Fruit fly (Drosophila melanogaster): ENCODE data around the gene CG9072.

Gene CG9072

dm6 chrX:15085777-15086510 is 9.9 kb downstream of the CG9072 start, which contains the start of the genes CG15027 and Dbct (continued):
- TF ChIP-seq Elba2 (GFP tag; optimal IDR thresholded peaks at IDR 0.05), result no peak
- TF ChIP-seq CG30020 (tag; optimal IDR thresholded peaks at IDR 0.05), result peak; percentile 37
- peak; percentile 46 for TF ChIP-seq ttk (GFP tag; IDR thresholded peaks at IDR 0.05)
- TF ChIP-seq CG10654 (GFP tag; optimal IDR thresholded peaks at IDR 0.05), result peak; percentile 64
- TF ChIP-seq CG2199 (GFP tag; IDR thresholded peaks at IDR 0.05), result 0 out of 3 replicates have a peak, but pooled peaks have one; percentile 37
- peak; percentile 24 for TF ChIP-seq tio (GFP tag; optimal IDR thresholded peaks at IDR 0.05)
- TF ChIP-seq CG3847 (GFP tag; IDR thresholded peaks at IDR 0.05), result peak; percentile 71
- TF ChIP-seq CG14667 (GFP tag; IDR thresholded peaks at IDR 0.05), result 0 out of 2 replicates have a peak, but pooled peaks have one; percentile 27
- peak; percentile 61 for TF ChIP-seq Ssrp (tag; optimal IDR thresholded peaks at IDR 0.05)
- peak; percentile 83 for TF ChIP-seq CG13424 (tag; optimal IDR thresholded peaks at IDR 0.05)
- peak; percentile 69 for TF ChIP-seq Med (GFP tag)
- peak; percentile 66; the same call in 1 of the 3 replicates for TF ChIP-seq CG11456 (GFP tag; IDR thresholded peaks at IDR 0.05)
- no peak for TF ChIP-seq CG14965 (GFP tag; optimal IDR thresholded peaks at IDR 0.05; ENCODE audit: borderline replicate concordance)
- peak; percentile 46 for TF ChIP-seq stc (GFP tag; IDR thresholded peaks at IDR 0.05)
- no peak for TF ChIP-seq CG12219 (GFP tag; optimal IDR thresholded peaks at IDR 0.05)
- peak; percentile 65 for TF ChIP-seq Sox102F (GFP tag; optimal IDR thresholded peaks at IDR 0.05)
- peak; percentile 53 for TF ChIP-seq Dref (GFP tag; IDR thresholded peaks at IDR 0.05)
- TF ChIP-seq CG2120 (GFP tag; optimal IDR thresholded peaks at IDR 0.05), result peak; percentile 59
- no peak for TF ChIP-seq ftz-f1 (GFP tag; optimal IDR thresholded peaks at IDR 0.05)
- no peak for TF ChIP-seq CG16863 (GFP tag; optimal IDR thresholded peaks at IDR 0.05)
- TF ChIP-seq CG13123 (GFP tag; optimal IDR thresholded peaks at IDR 0.05), result peak; percentile 24
- TF ChIP-seq insv (GFP tag; optimal IDR thresholded peaks at IDR 0.05), result peak in 1 of 2 experiments; percentile 30
- TF ChIP-seq Antp (GFP tag; optimal IDR thresholded peaks at IDR 0.05), result no peak
- no peak for TF ChIP-seq CG3995 (GFP tag; optimal IDR thresholded peaks at IDR 0.05)
- TF ChIP-seq Vsx1 (GFP tag; optimal IDR thresholded peaks at IDR 0.05), result no peak
- no peak for TF ChIP-seq sens-2 (GFP tag; IDR thresholded peaks at IDR 0.05)
- no peak for TF ChIP-seq luna (GFP tag; optimal IDR thresholded peaks at IDR 0.05)
- TF ChIP-seq CG12659 (GFP tag; optimal IDR thresholded peaks at IDR 0.05), result peak; percentile 64
- peak; percentile 64; the same call in 1 of the 2 replicates for TF ChIP-seq hbn (GFP tag; IDR thresholded peaks at IDR 0.05; ENCODE audit: partially characterized antibody)
- no peak for TF ChIP-seq CG8478 (optimal IDR thresholded peaks at IDR 0.05)
- no peak for TF ChIP-seq her (GFP tag; optimal IDR thresholded peaks at IDR 0.05)
- TF ChIP-seq tap (tag; optimal IDR thresholded peaks at IDR 0.05), result peak; percentile 48
- no peak for TF ChIP-seq CG3407 (GFP tag; optimal IDR thresholded peaks at IDR 0.05)
- no peak for TF ChIP-seq trh (GFP tag; optimal IDR thresholded peaks at IDR 0.05)
- TF ChIP-seq Dp (GFP tag; optimal IDR thresholded peaks at IDR 0.05), result peak; percentile 11
- no peak for TF ChIP-seq CG3726 (GFP tag; IDR thresholded peaks at IDR 0.05)
- TF ChIP-seq seq (GFP tag; IDR thresholded peaks at IDR 0.05), result no peak
- TF ChIP-seq bab2 (GFP tag; optimal IDR thresholded peaks at IDR 0.05), result no peak
- TF ChIP-seq CG3065 (GFP tag; optimal IDR thresholded peaks at IDR 0.05), result no peak
- TF ChIP-seq ap (GFP tag; IDR thresholded peaks at IDR 0.05), result 0 out of 2 replicates have a peak, but pooled peaks have one; percentile 29
- TF ChIP-seq fd64A (GFP tag; optimal IDR thresholded peaks at IDR 0.05), result no peak
- peak; percentile 41 for TF ChIP-seq CG15011 (GFP tag; optimal IDR thresholded peaks at IDR 0.05)
- no peak for TF ChIP-seq zfh2 (GFP tag; optimal IDR thresholded peaks at IDR 0.05)
- TF ChIP-seq nmo (GFP tag; optimal IDR thresholded peaks at IDR 0.05), result peak; percentile 78
- TF ChIP-seq slou (GFP tag; optimal IDR thresholded peaks at IDR 0.05), result no peak
- peak; percentile 67 for TF ChIP-seq CG4730 (GFP tag; IDR thresholded peaks at IDR 0.05)
- no peak for TF ChIP-seq schlank (tag; optimal IDR thresholded peaks at IDR 0.05)
- TF ChIP-seq unpg (GFP tag; optimal IDR thresholded peaks at IDR 0.05), result peak; percentile 73
- no peak for TF ChIP-seq slp2 (GFP tag; optimal IDR thresholded peaks at IDR 0.05)
- peak; percentile 77 for TF ChIP-seq Ptx1 (GFP tag; IDR thresholded peaks at IDR 0.05)
- no peak for TF ChIP-seq br (optimal IDR thresholded peaks at IDR 0.05)

All from whole organism, embryonic.